Worm (Caenorhabditis elegans) whole organism, young adult: Measurements from ENCODE around the gene moma-1.
A peak's percentile ranks its signal among the peaks of the same experiment; 100 is the strongest.

ENCODE experiments used
- B0336.3 ChIP-seq: fragments of 200-800 bp; sonication (Bioruptor generic); IDR thresholded peaks from 2 replicates; pipeline ENCODE4 v1.3.6; 2022; ENCODE audit warnings: missing genetic modification characterization, missing compliant biosample characterization
- F23B12.7 ChIP-seq: sonication (generic microtip); optimal IDR thresholded peaks from 2 replicates; lab custom pipeline; 2017; ENCODE audit warnings: missing genetic modification characterization, mild to moderate bottlenecking, missing compliant biosample characterization, antibody characterized with exemption, moderate library complexity; ENCODE audit not compliant: insufficient read depth
- T07F8.4 ChIP-seq: sonication (generic microtip); optimal IDR thresholded peaks from 2 replicates; lab custom pipeline; 2016; ENCODE audit warnings: mild to moderate bottlenecking, missing genetic modification characterization, moderate library complexity, missing compliant biosample characterization
- Y79H2A.3 ChIP-seq: fragments of 200-800 bp; sonication (Bioruptor generic); conservative IDR thresholded peaks from 2 replicates; pipeline ENCODE4 v1.3.6; 2022; ENCODE audit warnings: missing genetic modification reagents, missing genetic modification characterization, missing compliant biosample characterization
- aptf-2 ChIP-seq: fragments of 200-800 bp; sonication (Bioruptor generic); conservative IDR thresholded peaks from 2 replicates; pipeline ENCODE4 v1.3.6; 2022; ENCODE audit warnings: missing genetic modification reagents, missing genetic modification characterization, missing compliant biosample characterization
- atf-7 ChIP-seq: sonication (generic microtip); optimal IDR thresholded peaks from 2 replicates; lab custom pipeline; 2017; ENCODE audit warnings: mild to moderate bottlenecking, missing genetic modification characterization, missing compliant biosample characterization
- attf-3 ChIP-seq: fragments of 200-800 bp; sonication (Bioruptor generic); conservative IDR thresholded peaks from 2 replicates; pipeline ENCODE4 v1.3.6; 2022; ENCODE audit warnings: missing genetic modification reagents, missing genetic modification characterization, missing compliant biosample characterization
- cebp-1 ChIP-seq, 2 experiments: fragments of 200-800 bp in 1 of 2; sonication (Bioruptor generic) in 1 of 2; sonication (generic microtip) in 1 of 2; IDR thresholded peaks in 1 of 2; optimal IDR thresholded peaks in 1 of 2; 2 replicates each; pipeline versions ENCODE4 v1.3.6 to Lab custom; 2017 to 2022; ENCODE audit warnings: missing compliant biosample characterization in 2 of 2, missing genetic modification characterization in 2 of 2, mild to moderate bottlenecking in 1 of 2, missing genetic modification reagents in 1 of 2, moderate library complexity in 1 of 2
- ceh-79 ChIP-seq: sonication (generic microtip); optimal IDR thresholded peaks from 2 replicates; lab custom pipeline; 2017; ENCODE audit warnings: mild to moderate bottlenecking, missing genetic modification characterization, missing compliant biosample characterization
- ceh-91 ChIP-seq: fragments of 200-800 bp; sonication (Bioruptor generic); IDR thresholded peaks from 2 replicates; pipeline ENCODE4 v1.3.6; 2022; ENCODE audit warnings: missing genetic modification reagents, missing genetic modification characterization, missing compliant biosample characterization
- ets-4 ChIP-seq: fragments of 200-800 bp; sonication (Bioruptor generic); optimal IDR thresholded peaks from 2 replicates; lab custom pipeline; 2018; ENCODE audit warnings: mild to moderate bottlenecking, missing genetic modification characterization, missing compliant biosample characterization
- hlh-12 ChIP-seq: sonication (generic microtip); optimal IDR thresholded peaks from 2 replicates; lab custom pipeline; 2016; ENCODE audit warnings: missing genetic modification characterization, missing compliant biosample characterization
- hrde-1 ChIP-seq: sonication (generic microtip); optimal IDR thresholded peaks from 2 replicates; lab custom pipeline; 2016; ENCODE audit warnings: missing genetic modification characterization, mild to moderate bottlenecking, missing compliant biosample characterization, moderate library complexity, missing genotype, missing genetic modification reagents, borderline replicate concordance
- lin-35 ChIP-seq, 3 experiments: fragments of 150-350 bp in 2 of 3; sonication (generic microtip) in 1 of 3; optimal IDR thresholded peaks; 2 replicates each; lab custom pipeline; 2014 to 2018; ENCODE audit warnings: missing biosample characterization in 3 of 3, missing genetic modification characterization in 3 of 3, missing genetic modification reagents in 3 of 3
- lir-1 ChIP-seq: fragments of 200-800 bp; sonication (Bioruptor generic); conservative IDR thresholded peaks from 2 replicates; pipeline ENCODE4 v1.3.6; 2022; ENCODE audit warnings: missing genetic modification reagents, missing genetic modification characterization, missing compliant biosample characterization
- lsl-1 ChIP-seq: fragments of 200-800 bp; sonication (Bioruptor generic); optimal IDR thresholded peaks from 2 replicates; lab custom pipeline; 2018; ENCODE audit warnings: mild to moderate bottlenecking, missing genetic modification characterization, moderate library complexity, missing compliant biosample characterization
- madf-10 ChIP-seq: sonication (generic microtip); optimal IDR thresholded peaks from 2 replicates; lab custom pipeline; 2016; ENCODE audit warnings: mild to moderate bottlenecking, missing genetic modification characterization, missing compliant biosample characterization
- mcd-1 ChIP-seq: fragments of 200-800 bp; sonication (Bioruptor generic); IDR thresholded peaks from 2 replicates; pipeline ENCODE4 v1.3.6; 2022; ENCODE audit warnings: missing genetic modification reagents, missing genetic modification characterization, missing compliant biosample characterization
- nhr-80 ChIP-seq: sonication (generic microtip); optimal IDR thresholded peaks from 2 replicates; lab custom pipeline; 2016; ENCODE audit warnings: missing genetic modification characterization, missing compliant biosample characterization
- nhr-90 ChIP-seq: sonication (generic microtip); optimal IDR thresholded peaks from 2 replicates; lab custom pipeline; 2016; ENCODE audit warnings: missing genotype, mild to moderate bottlenecking, missing genetic modification characterization, missing compliant biosample characterization
- repo-1 ChIP-seq: sonication (generic microtip); optimal IDR thresholded peaks from 2 replicates; lab custom pipeline; 2017; ENCODE audit warnings: mild to moderate bottlenecking, missing genetic modification characterization, missing compliant biosample characterization
- rpc-1 ChIP-seq, 2 experiments: fragments of 150-350 bp in 1 of 2; sonication (generic microtip) in 1 of 2; optimal IDR thresholded peaks; 2 replicates each; lab custom pipeline; 2014 to 2018; ENCODE audit warnings: missing biosample characterization in 1 of 2, missing genetic modification characterization in 1 of 2, missing genetic modification reagents in 1 of 2, missing genotype in 1 of 2
- sdz-38 ChIP-seq: sonication (generic microtip); optimal IDR thresholded peaks from 2 replicates; lab custom pipeline; 2016; ENCODE audit warnings: missing genotype, missing genetic modification characterization, missing compliant biosample characterization
- snpc-1.1 ChIP-seq: sonication (generic microtip); optimal IDR thresholded peaks from 2 replicates; lab custom pipeline; 2017; ENCODE audit warnings: missing genetic modification characterization, mild to moderate bottlenecking, missing compliant biosample characterization, antibody characterized with exemption, moderate library complexity, missing genotype, missing genetic modification reagents; ENCODE audit not compliant: insufficient read depth
- somi-1 ChIP-seq: fragments of 200-800 bp; sonication (Bioruptor generic); optimal IDR thresholded peaks from 2 replicates; lab custom pipeline; 2018; ENCODE audit warnings: mild to moderate bottlenecking, missing genetic modification characterization, missing compliant biosample characterization
- tlf-1 ChIP-seq: fragments of 200-800 bp; sonication (Bioruptor generic); optimal IDR thresholded peaks from 2 replicates; lab custom pipeline; 2018; ENCODE audit warnings: mild to moderate bottlenecking, missing genetic modification characterization, missing compliant biosample characterization
- unc-62 ChIP-seq: fragments of 150-350 bp; optimal IDR thresholded peaks from 2 replicates; lab custom pipeline; 2014; ENCODE audit warnings: missing biosample characterization, missing genetic modification reagents, missing genetic modification characterization
- ztf-25 ChIP-seq: fragments of 200-800 bp; sonication (Bioruptor generic); IDR thresholded peaks from 2 replicates; pipeline ENCODE4 v1.3.6; 2022; ENCODE audit warnings: missing genetic modification reagents, missing genetic modification characterization, missing compliant biosample characterization
- ztf-28 ChIP-seq: fragments of 200-800 bp; sonication (Bioruptor generic); IDR thresholded peaks from 2 replicates; pipeline ENCODE4 v1.3.6; 2022; ENCODE audit warnings: missing genetic modification reagents, missing genetic modification characterization, missing compliant biosample characterization
- ztf-3 ChIP-seq: fragments of 200-800 bp; sonication (Bioruptor generic); optimal IDR thresholded peaks from 2 replicates; lab custom pipeline; 2018; ENCODE audit warnings: mild to moderate bottlenecking, missing genetic modification characterization, missing compliant biosample characterization

moma-1 gene

DNA sequence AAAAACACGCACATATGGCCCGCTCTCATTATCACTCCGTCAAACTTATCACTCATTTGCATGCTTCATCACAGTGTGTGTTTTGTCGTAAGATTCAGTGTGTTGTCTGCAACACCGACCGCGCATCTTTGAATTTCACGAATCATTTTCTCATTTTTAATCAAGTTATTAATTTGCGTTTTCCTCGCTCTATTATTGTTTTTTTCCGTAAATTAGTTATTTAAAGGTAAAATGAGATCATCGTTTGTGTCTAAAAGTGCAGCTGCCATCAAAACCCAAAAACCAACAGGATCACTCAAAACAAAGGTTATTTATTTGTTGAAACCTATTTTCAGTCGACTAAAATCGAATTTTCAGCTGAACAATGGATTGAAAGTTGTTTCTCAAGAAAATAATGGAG is 27.4 kb upstream of the moma-1 start, which contains the start of the genes T24C4.5 and ucr-2.3 (continued):
- TF ChIP-seq snpc-1.1 (tag; lab: Kevin White, UChicago) (no peak), ztf-3 (GFP tag; lab: Kevin White, UChicago) (no peak)

DNA sequence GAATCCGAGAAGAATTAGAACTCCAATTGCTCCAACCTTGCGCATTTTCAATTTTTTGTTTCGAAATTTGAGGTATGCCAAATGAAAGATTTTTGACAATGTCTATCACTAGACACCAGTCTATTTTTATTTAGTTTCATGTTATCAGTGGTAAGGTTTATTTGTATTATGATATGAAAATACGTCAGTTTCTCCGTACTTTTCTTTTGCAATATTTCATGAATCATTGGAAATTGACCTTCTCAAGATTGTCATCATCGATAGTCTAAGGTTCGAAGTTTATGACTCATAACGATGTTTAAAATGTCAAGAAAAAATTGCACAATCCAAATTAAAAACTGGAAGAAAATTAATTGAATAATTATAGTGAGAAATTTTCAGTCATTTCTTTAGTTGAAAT is 21.2 kb upstream of the moma-1 start, which contains the start of gene clc-19:
clc-19 (minus strand) TSS at position 135 of the 400 bp plus-strand sequence.
- TF ChIP-seq unc-62 (GFP tag; lab: Kevin White, UChicago), result peak; percentile 26
- TF ChIP-seq nhr-80 (tag; lab: Kevin White, UChicago), result peak; percentile 33
- TF ChIP-seq lin-35 (GFP tag; optimal IDR thresholded peaks at IDR 0.05; lab: Kevin White, UChicago), result no peak

DNA sequence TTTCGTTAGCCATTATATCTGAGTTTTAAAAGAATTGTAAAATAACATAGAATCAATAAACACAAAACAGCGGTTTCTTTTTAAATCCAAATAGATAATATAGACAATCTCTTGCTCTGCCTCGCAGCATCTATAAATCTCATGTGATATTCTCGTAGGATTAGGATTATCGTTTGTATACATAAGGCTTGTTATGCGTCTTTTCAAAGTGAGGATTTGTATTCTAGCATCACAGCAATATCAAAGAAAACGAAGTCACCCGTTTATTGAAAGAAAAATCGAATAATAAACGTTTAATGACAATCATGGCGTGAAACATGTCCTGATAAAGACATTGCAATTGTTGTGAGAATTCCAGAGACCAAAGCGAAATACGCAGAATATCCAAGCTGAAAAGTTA is 20.2 kb upstream of the moma-1 start, which contains the start of the genes T24C4.3 and clc-20:
T24C4.3 (minus strand) TSS at position 101 of the 400 bp plus-strand sequence.
clc-20 (plus strand) TSS at position 211 of the 400 bp plus-strand sequence.
- TF ChIP-seq hlh-12 (tag; lab: Kevin White, UChicago), result no peak
- TF ChIP-seq madf-10 (tag; lab: Kevin White, UChicago), result no peak
- TF ChIP-seq aptf-2 (GFP tag; lab: Robert Waterston, UW), result no peak
- TF ChIP-seq mcd-1, result no peak
- TF ChIP-seq ztf-25, result no peak
- no peak for TF ChIP-seq ceh-79
- TF ChIP-seq T07F8.4 (tag; lab: Kevin White, UChicago), result no peak

DNA sequence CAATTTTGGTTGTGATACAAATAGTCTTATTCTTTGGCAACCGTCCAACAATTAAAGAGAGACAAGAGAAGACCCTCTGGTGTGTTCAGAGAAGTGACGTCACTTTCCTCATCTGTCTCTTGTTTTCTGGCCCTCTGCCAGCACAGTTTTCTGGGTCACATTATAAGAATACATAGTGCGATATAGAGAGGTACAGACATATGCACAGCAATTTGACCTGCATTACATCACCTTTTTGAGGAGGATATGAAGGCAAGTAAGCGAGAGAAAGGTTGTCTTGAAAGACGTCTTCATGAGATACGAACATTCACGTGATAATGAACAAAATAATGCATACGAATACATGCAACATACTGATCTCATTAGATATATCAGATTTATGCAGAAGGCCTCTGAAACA is 18.4 kb upstream of the moma-1 start:
- TF ChIP-seq lsl-1 (GFP tag; lab: Kevin White, UChicago) (no peak), madf-10 (tag; lab: Kevin White, UChicago) (no peak), ceh-91 (GFP tag; lab: Robert Waterston, UW) (no peak), ztf-28 (GFP tag; lab: Robert Waterston, UW) (no peak), ets-4 (no peak), Y79H2A.3 (GFP tag; lab: Robert Waterston, UW) (no peak), F23B12.7 (tag; lab: Kevin White, UChicago) (no peak), tlf-1 (GFP tag; lab: Kevin White, UChicago) (no peak), atf-7 (no peak), attf-3 (GFP tag; lab: Robert Waterston, UW) (no peak), lir-1 (GFP tag; lab: Robert Waterston, UW) (no peak), cebp-1 (GFP tag; IDR thresholded peaks at IDR 0.05; lab: Robert Waterston, UW) (no peak), cebp-1 (tag; optimal IDR thresholded peaks at IDR 0.05; lab: Kevin White, UChicago) (no peak)

DNA sequence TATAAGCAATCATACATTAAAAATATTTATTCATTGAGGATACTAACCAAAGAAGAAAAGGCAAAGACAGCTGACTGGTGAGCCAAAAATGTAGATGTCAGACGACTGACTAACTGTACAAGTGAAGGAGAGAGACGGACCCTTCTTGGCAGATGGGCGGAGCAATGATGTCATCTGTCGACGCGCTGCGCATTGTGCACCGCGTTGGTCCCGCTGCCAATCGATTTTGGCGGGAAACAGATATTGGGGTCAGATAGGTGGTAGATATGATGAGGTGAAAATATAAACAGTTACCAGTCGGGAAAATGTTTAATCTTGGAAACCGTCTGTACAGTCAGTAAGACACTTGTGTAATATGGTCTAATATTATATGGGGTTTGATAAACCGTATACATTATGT is 17.7 kb upstream of the moma-1 start, which contains the start of gene T24C4.2:
T24C4.2 (minus strand) TSS at position 101 of the 400 bp plus-strand sequence.
- TF ChIP-seq sdz-38 (tag; lab: Kevin White, UChicago), result no peak
- no peak for TF ChIP-seq repo-1 (tag; lab: Kevin White, UChicago)
- TF ChIP-seq B0336.3 (GFP tag; lab: Robert Waterston, UW), result no peak

DNA sequence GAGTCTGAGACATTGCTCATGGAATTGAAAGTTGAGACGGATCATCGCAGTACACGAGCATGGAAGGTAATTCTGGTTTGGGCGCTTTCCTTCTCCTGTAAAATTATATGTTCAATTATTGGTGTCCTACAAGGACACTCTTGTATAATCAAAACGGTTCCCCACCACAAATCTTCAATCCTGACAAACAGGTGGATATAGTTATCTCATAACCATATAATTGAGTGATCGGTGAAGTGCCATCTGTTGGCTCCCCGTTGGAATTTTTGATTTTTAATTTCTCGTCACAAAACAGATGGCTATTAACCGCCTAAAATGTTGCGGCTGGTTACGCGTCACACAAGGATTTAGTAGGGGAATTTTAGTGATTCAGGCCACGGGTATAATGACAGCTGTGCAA is 16.7 kb upstream of the moma-1 start:
- TF ChIP-seq ceh-79 (no peak), nhr-90 (tag; lab: Kevin White, UChicago) (no peak), somi-1 (GFP tag; lab: Kevin White, UChicago) (no peak), ceh-91 (GFP tag; lab: Robert Waterston, UW) (no peak), hrde-1 (tag; lab: Kevin White, UChicago) (no peak), rpc-1 (optimal IDR thresholded peaks at IDR 0.05; lab: Kevin White, UChicago) (no peak), rpc-1 (tag; optimal IDR thresholded peaks at IDR 0.05; lab: Kevin White, UChicago) (no peak)
